Fruit fly (Drosophila melanogaster) whole organism: ENCODE measurements around the gene Npc2h.

Experiments used
- CG8478 ChIP-seq: fragments of >200 bp; optimal IDR thresholded peaks from 2 replicates; lab custom pipeline; 2018; ENCODE audit warnings: inconsistent platforms
- EcR ChIP-seq, 2 experiments: fragments of >200 bp; optimal IDR thresholded peaks; 2 replicates each; lab custom pipeline; 2017; ENCODE audit warnings: missing biosample characterization in 2 of 2, missing genetic modification characterization in 2 of 2, missing genetic modification reagents in 2 of 2
- pan ChIP-seq: fragments of >200 bp; optimal IDR thresholded peaks from 2 replicates; lab custom pipeline; 2017
- psq ChIP-seq: fragments of >200 bp; optimal IDR thresholded peaks from 2 replicates; lab custom pipeline; 2017
- usp ChIP-seq: fragments of >200 bp; optimal IDR thresholded peaks from 2 replicates; lab custom pipeline; 2017; ENCODE audit warnings: missing biosample characterization, missing genetic modification characterization, mixed read lengths

- no peak for TF ChIP-seq usp (GFP tag; lab: Kevin White, UChicago)
- no peak for TF ChIP-seq psq (lab: Kevin White, UChicago)
- no peak for TF ChIP-seq EcR (GFP tag; optimal IDR thresholded peaks at IDR 0.05; lab: Kevin White, UChicago)
- TF ChIP-seq CG8478 = no peak
- TF ChIP-seq pan (lab: Kevin White, UChicago) = no peak
Observed at dm6 chr3R:30725787-30726186, 20.3 kb downstream of the Npc2h start, which contains the start of gene eIF4H2.
